Worm (Caenorhabditis elegans): ENCODE measurements around the gene fbxb-82.

- TF ChIP-seq ceh-39 (tag; optimal IDR thresholded peaks at IDR 0.05) (no peak), ces-1 (GFP tag; optimal IDR thresholded peaks at IDR 0.05) (peak; percentile 58)
These were observed 46.8 kb downstream of the fbxb-82 start for ce11 chrIII:96196-96595.

All from whole organism, mixed stage, embryonic.